Fruit fly (Drosophila melanogaster): ENCODE data around the gene ZnT63C.

ZnT63C gene

DNA sequence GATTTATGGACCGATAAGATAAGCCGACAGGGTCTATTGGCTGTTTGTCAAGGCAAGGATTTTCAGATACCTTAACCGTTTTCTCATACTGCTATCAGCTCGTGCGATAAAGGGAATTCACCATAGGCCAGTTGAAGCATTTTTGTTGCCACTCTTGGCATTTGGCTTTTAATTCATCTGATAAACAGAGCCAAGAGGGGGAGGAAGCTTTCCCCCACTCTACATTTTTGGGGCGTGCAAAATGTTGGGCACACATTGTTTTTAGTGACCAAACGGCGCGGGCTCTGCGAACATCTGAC lies 46.3 kb downstream of the ZnT63C start:
- TF ChIP-seq dsx (GFP tag; optimal IDR thresholded peaks at IDR 0.05; ENCODE audit: poor library complexity, severe bottlenecking) (no peak), pdm3 (GFP tag; optimal IDR thresholded peaks at IDR 0.05) (no peak), CG6808 (GFP tag; optimal IDR thresholded peaks at IDR 0.05) (no peak), CG7368 (GFP tag; optimal IDR thresholded peaks at IDR 0.05) (no peak), Ets96B (tag; optimal IDR thresholded peaks at IDR 0.05) (no peak), achi (GFP tag; optimal IDR thresholded peaks at IDR 0.05) (no peak), salr (GFP tag; optimal IDR thresholded peaks at IDR 0.05) (no peak), Hr38 (GFP tag; optimal IDR thresholded peaks at IDR 0.05) (no peak), CG3919 (GFP tag; optimal IDR thresholded peaks at IDR 0.05) (no peak), Ets21C (GFP tag; optimal IDR thresholded peaks at IDR 0.05) (no peak), CG3032 (tag; optimal IDR thresholded peaks at IDR 0.05) (no peak), CG8632 (GFP tag; optimal IDR thresholded peaks at IDR 0.05) (no peak), CG11902 (GFP tag; optimal IDR thresholded peaks at IDR 0.05) (no peak), fkh (GFP tag; optimal IDR thresholded peaks at IDR 0.05) (no peak)

DNA sequence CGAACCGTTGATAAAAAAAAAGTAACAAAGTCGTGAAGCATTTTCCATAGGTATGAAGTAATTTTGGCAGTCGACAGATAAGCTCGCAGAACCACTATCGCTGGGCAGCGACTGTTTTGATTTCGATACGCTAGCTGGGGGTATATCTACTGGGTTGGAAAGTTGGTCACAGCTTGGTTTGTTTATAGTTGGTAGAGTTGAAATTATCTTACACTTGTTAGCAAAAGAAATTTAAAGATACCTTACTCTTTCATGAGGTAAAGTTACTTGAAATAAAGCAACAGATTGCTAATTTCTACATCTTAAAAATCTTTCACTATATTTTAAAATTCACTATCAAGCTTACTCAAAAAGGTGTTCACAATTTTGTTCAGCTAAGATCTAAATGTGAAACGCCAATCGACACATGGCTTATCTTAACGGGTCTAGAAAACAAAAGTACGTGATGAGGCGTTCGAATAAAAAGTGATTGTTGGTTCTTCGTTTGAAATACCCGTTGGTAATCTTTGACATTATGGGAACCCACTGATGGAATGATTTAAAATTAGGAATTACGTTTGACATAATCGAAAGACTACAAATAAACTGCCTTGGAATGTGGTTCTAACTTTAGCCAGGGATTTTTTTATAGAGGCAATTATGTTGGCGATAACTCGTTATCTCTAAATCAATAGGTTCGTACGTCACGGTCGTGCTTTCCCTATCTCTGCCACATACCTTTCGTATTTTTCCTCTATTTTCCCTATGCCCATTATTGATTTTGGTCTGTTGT lies 47.2 kb downstream of the ZnT63C start:
- TF ChIP-seq spab (GFP tag; optimal IDR thresholded peaks at IDR 0.05) = no peak
- TF ChIP-seq vri (GFP tag; optimal IDR thresholded peaks at IDR 0.05) = peak; percentile 78
- TF ChIP-seq CG10669 (GFP tag; optimal IDR thresholded peaks at IDR 0.05) = no peak
- no peak for TF ChIP-seq Hr39 (GFP tag; optimal IDR thresholded peaks at IDR 0.05)

DNA sequence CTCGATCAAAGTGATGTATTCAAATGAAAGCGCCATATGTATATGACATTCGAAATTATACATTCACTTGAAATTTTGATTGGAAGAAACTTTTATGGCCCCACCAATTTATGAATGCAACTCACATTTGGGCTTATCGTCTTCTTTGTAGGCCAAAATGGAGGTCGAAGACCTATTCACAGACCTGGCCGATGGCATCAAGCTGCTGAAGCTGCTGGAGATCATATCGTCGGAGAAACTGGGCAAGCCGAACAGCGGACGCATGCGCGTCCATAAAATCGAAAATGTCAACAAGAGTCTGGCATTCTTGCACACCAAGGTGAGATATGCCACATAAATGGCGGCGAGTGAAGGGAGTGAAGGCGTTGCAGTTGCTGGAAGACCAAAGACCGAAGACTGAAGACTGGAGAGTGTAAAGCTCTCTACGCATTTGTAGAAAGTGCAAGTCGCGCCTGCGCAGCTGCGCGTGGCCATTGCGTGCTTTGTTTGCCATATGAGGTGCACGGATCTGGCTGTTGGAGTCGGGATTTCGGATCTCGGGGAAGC lies 48.4 kb downstream of the ZnT63C start:
- TF ChIP-seq CG10669 (GFP tag; optimal IDR thresholded peaks at IDR 0.05) = no peak
- TF ChIP-seq spab (GFP tag; optimal IDR thresholded peaks at IDR 0.05) = no peak

DNA sequence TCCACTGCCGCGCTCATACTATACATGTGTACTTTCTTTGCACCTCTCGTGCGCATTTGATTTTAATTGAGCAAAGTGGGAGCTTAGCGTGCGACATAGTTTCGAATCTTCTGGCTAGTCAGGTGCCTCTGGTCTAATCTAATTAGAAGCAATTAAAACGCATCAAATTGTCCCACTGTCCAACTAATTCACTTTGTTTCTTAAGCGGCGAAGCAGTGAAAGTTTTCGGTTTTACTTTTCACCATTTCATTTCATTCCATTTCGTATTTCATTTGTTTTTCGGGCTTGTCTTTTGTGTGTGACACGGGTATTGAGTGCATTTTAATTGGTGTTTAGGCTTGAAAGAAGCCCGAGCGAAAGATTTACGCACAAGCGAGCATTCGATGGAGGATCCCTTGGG lies 49.0 kb downstream of the ZnT63C start:
- TF ChIP-seq CG6163 (GFP tag; IDR thresholded peaks at IDR 0.05) (no peak), CG9139 (GFP tag; optimal IDR thresholded peaks at IDR 0.05) (no peak), CG32006 (GFP tag; optimal IDR thresholded peaks at IDR 0.05) (no peak), Blimp-1 (GFP tag; optimal IDR thresholded peaks at IDR 0.05) (peak; percentile 44)

DNA sequence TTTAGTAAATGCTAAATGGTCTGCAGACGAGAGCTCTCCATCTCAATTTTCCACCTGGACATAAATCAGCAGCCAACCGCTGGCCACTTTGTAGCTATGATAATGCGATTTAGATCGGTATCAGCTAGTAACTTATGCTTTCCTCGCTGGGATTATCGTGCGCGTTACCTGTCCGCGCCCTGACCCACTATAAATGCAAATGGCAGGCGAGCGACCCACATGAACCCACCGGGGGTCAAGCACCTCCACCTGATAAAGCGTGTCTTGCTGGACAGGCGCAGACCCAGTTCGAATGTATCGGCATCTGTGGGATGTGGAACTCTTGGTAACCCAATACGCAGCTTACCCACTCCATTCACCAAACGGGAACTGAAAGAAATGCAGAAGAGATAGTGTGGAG lies 49.8 kb downstream of the ZnT63C start:
- TF ChIP-seq acj6 (GFP tag; optimal IDR thresholded peaks at IDR 0.05) (no peak), svp (GFP tag) (peak; percentile 77)

All from whole organism, prepupa.